Worm (Caenorhabditis elegans) whole organism, late embryonic: ENCODE measurements around the gene nlp-58.
A peak's percentile ranks its signal among the peaks of the same experiment; 100 is the strongest.

Source experiments
- C38D4.7 ChIP-seq: fragments of 200-800 bp; sonication (Bioruptor generic); optimal IDR thresholded peaks from 2 replicates; lab custom pipeline; 2018; ENCODE audit warnings: mild to moderate bottlenecking, missing genetic modification characterization, moderate library complexity, missing compliant biosample characterization
- K02D7.2 ChIP-seq: sonication (generic microtip); optimal IDR thresholded peaks from 2 replicates; lab custom pipeline; 2017; ENCODE audit warnings: mild to moderate bottlenecking, missing genetic modification characterization, missing compliant biosample characterization
- K09A11.1 ChIP-seq: sonication (generic microtip); optimal IDR thresholded peaks from 2 replicates; lab custom pipeline; 2017; ENCODE audit warnings: antibody characterized with exemption, mild to moderate bottlenecking, missing genetic modification characterization, missing compliant biosample characterization; ENCODE audit not compliant: insufficient read depth
- T23F11.4 ChIP-seq: fragments of 200-800 bp; sonication (Bioruptor generic); optimal IDR thresholded peaks from 2 replicates; lab custom pipeline; 2018; ENCODE audit warnings: mild to moderate bottlenecking, missing genetic modification characterization, missing compliant biosample characterization
- ceh-14 ChIP-seq: sonication (generic microtip); optimal IDR thresholded peaks from 2 replicates; lab custom pipeline; 2016; ENCODE audit warnings: missing genotype, missing genetic modification characterization, missing compliant biosample characterization
- ceh-18 ChIP-seq: sonication (generic microtip); optimal IDR thresholded peaks from 2 replicates; lab custom pipeline; 2016; ENCODE audit warnings: missing genetic modification characterization, missing compliant biosample characterization
- ceh-19 ChIP-seq: fragments of 200-800 bp; sonication (Bioruptor generic); optimal IDR thresholded peaks from 2 replicates; lab custom pipeline; 2018; ENCODE audit warnings: mild to moderate bottlenecking, missing genetic modification characterization, missing compliant biosample characterization
- ceh-2 ChIP-seq: sonication (generic microtip); optimal IDR thresholded peaks from 2 replicates; lab custom pipeline; 2016; ENCODE audit warnings: missing genotype, missing genetic modification characterization, missing compliant biosample characterization
- ceh-22 ChIP-seq: sonication (generic microtip); optimal IDR thresholded peaks from 2 replicates; lab custom pipeline; 2017; ENCODE audit warnings: missing biosample characterization, missing genetic modification characterization
- ceh-24 ChIP-seq: sonication (generic microtip); optimal IDR thresholded peaks from 2 replicates; lab custom pipeline; 2016; ENCODE audit warnings: mild to moderate bottlenecking, missing genetic modification characterization, missing compliant biosample characterization
- ceh-31 ChIP-seq: sonication (generic microtip); optimal IDR thresholded peaks from 2 replicates; lab custom pipeline; 2016; ENCODE audit warnings: missing genetic modification characterization, missing compliant biosample characterization
- ceh-34 ChIP-seq: sonication (generic microtip); optimal IDR thresholded peaks from 2 replicates; lab custom pipeline; 2016; ENCODE audit warnings: mild to moderate bottlenecking, missing genetic modification characterization, missing compliant biosample characterization
- ceh-48 ChIP-seq: sonication (generic microtip); optimal IDR thresholded peaks from 2 replicates; lab custom pipeline; 2016; ENCODE audit warnings: missing genetic modification characterization, inconsistent platforms, missing compliant biosample characterization
- che-1 ChIP-seq: sonication (generic microtip); optimal IDR thresholded peaks from 2 replicates; lab custom pipeline; 2016; ENCODE audit warnings: mild to moderate bottlenecking, missing genetic modification characterization, missing compliant biosample characterization
- dmd-4 ChIP-seq: sonication (generic microtip); optimal IDR thresholded peaks from 2 replicates; lab custom pipeline; 2016; ENCODE audit warnings: borderline replicate concordance, missing genetic modification characterization, missing compliant biosample characterization
- dve-1 ChIP-seq: sonication (generic microtip); optimal IDR thresholded peaks from 2 replicates; lab custom pipeline; 2017; ENCODE audit warnings: antibody characterized with exemption, mild to moderate bottlenecking, missing genetic modification characterization, missing compliant biosample characterization
- elt-2 ChIP-seq: sonication (generic microtip); optimal IDR thresholded peaks from 2 replicates; lab custom pipeline; 2016; ENCODE audit warnings: missing genetic modification reagents, missing genetic modification characterization, missing compliant biosample characterization
- gmeb-2 ChIP-seq: sonication (generic microtip); optimal IDR thresholded peaks from 2 replicates; lab custom pipeline; 2016; ENCODE audit warnings: missing genetic modification characterization, inconsistent platforms, missing compliant biosample characterization
- hlh-15 ChIP-seq: sonication (generic microtip); optimal IDR thresholded peaks from 2 replicates; lab custom pipeline; 2016; ENCODE audit warnings: missing genetic modification characterization, missing compliant biosample characterization
- hlh-30 ChIP-seq: sonication (generic microtip); optimal IDR thresholded peaks from 2 replicates; lab custom pipeline; 2017; ENCODE audit warnings: antibody characterized with exemption, missing genetic modification characterization, missing compliant biosample characterization; ENCODE audit not compliant: insufficient read depth
- hlh-6 ChIP-seq: sonication (generic microtip); optimal IDR thresholded peaks from 2 replicates; lab custom pipeline; 2016; ENCODE audit warnings: missing genotype, missing genetic modification characterization, missing compliant biosample characterization
- lin-11 ChIP-seq: fragments of 200-800 bp; sonication (Bioruptor generic); optimal IDR thresholded peaks from 2 replicates; lab custom pipeline; 2018; ENCODE audit warnings: mild to moderate bottlenecking, missing genetic modification characterization, missing compliant biosample characterization
- mec-3 ChIP-seq: sonication (generic microtip); optimal IDR thresholded peaks from 2 replicates; lab custom pipeline; 2016; ENCODE audit warnings: borderline replicate concordance, missing genetic modification characterization, missing compliant biosample characterization
- nfya-1 ChIP-seq: sonication (generic microtip); optimal IDR thresholded peaks from 2 replicates; lab custom pipeline; 2017; ENCODE audit warnings: missing genetic modification characterization, mild to moderate bottlenecking, missing compliant biosample characterization, antibody characterized with exemption, moderate library complexity
- nhr-11 ChIP-seq: fragments of 150-350 bp; optimal IDR thresholded peaks from 2 replicates; lab custom pipeline; 2014; ENCODE audit warnings: missing biosample characterization, missing genetic modification characterization
- odd-2 ChIP-seq: sonication (generic microtip); optimal IDR thresholded peaks from 2 replicates; lab custom pipeline; 2017; ENCODE audit warnings: antibody characterized with exemption, mild to moderate bottlenecking, missing genetic modification characterization, missing compliant biosample characterization
- pat-9 ChIP-seq: fragments of 200-800 bp; sonication (Bioruptor generic); optimal IDR thresholded peaks from 2 replicates; lab custom pipeline; 2018; ENCODE audit warnings: mild to moderate bottlenecking, missing genetic modification characterization, moderate library complexity, missing compliant biosample characterization
- ref-2 ChIP-seq: sonication (generic microtip); optimal IDR thresholded peaks from 2 replicates; lab custom pipeline; 2016; ENCODE audit warnings: missing genetic modification characterization, missing compliant biosample characterization
- rnt-1 ChIP-seq: sonication (generic microtip); optimal IDR thresholded peaks from 2 replicates; lab custom pipeline; 2016; ENCODE audit warnings: missing genetic modification characterization, missing compliant biosample characterization
- sox-4 ChIP-seq: sonication (generic microtip); optimal IDR thresholded peaks from 2 replicates; lab custom pipeline; 2017; ENCODE audit warnings: mild to moderate bottlenecking, missing genetic modification characterization, inconsistent platforms, missing compliant biosample characterization
- tbx-2 ChIP-seq: sonication (generic microtip); optimal IDR thresholded peaks from 2 replicates; lab custom pipeline; 2016; ENCODE audit warnings: missing genetic modification characterization, missing compliant biosample characterization
- unc-42 ChIP-seq: sonication (generic microtip); optimal IDR thresholded peaks from 2 replicates; lab custom pipeline; 2016; ENCODE audit warnings: missing genotype, missing genetic modification characterization, missing compliant biosample characterization
- unc-55 ChIP-seq: sonication (generic microtip); optimal IDR thresholded peaks from 2 replicates; lab custom pipeline; 2017; ENCODE audit warnings: missing biosample characterization, missing genetic modification reagents, missing genetic modification characterization
- zip-5 ChIP-seq: sonication (generic microtip); optimal IDR thresholded peaks from 2 replicates; lab custom pipeline; 2016; ENCODE audit warnings: missing genetic modification characterization, missing compliant biosample characterization

The nlp-58 gene

ce11 chrV:9943039-9943438 lies 5.7 kb downstream of the nlp-58 start, which contains the start of gene fipr-12:
TSS of gene fipr-12 (plus strand) at chrV:9943339.
- no peak for TF ChIP-seq ceh-48 (tag; lab: Kevin White, UChicago)
- no peak for TF ChIP-seq hlh-6 (tag; lab: Kevin White, UChicago)
- TF ChIP-seq unc-55 (GFP tag; lab: Kevin White, UChicago): no peak
- no peak for TF ChIP-seq ceh-2 (tag; lab: Kevin White, UChicago)
- no peak for TF ChIP-seq nfya-1 (tag; lab: Kevin White, UChicago)
- TF ChIP-seq ceh-18 (tag; lab: Kevin White, UChicago): no peak
- no peak for TF ChIP-seq che-1 (tag; lab: Kevin White, UChicago)
- TF ChIP-seq C38D4.7 (GFP tag; lab: Kevin White, UChicago): no peak
- TF ChIP-seq ceh-14: no peak
- TF ChIP-seq mec-3 (tag; lab: Kevin White, UChicago): no peak
- no peak for TF ChIP-seq ceh-24 (tag; lab: Kevin White, UChicago)
- no peak for TF ChIP-seq nhr-11
- no peak for TF ChIP-seq hlh-15 (tag; lab: Kevin White, UChicago)
- no peak for TF ChIP-seq ref-2 (tag; lab: Kevin White, UChicago)
- no peak for TF ChIP-seq ceh-31
- TF ChIP-seq K09A11.1 (tag; lab: Kevin White, UChicago): no peak
- no peak for TF ChIP-seq dve-1 (tag; lab: Kevin White, UChicago)
- no peak for TF ChIP-seq odd-2 (tag; lab: Kevin White, UChicago)
- TF ChIP-seq gmeb-2: no peak
- TF ChIP-seq rnt-1: no peak

- TF ChIP-seq sox-4 (tag; lab: Kevin White, UChicago) (no peak), hlh-15 (tag; lab: Kevin White, UChicago) (no peak), ceh-22 (tag; lab: Kevin White, UChicago) (no peak), pat-9 (tag; lab: Kevin White, UChicago) (no peak), ceh-19 (GFP tag; lab: Kevin White, UChicago) (no peak), K09A11.1 (tag; lab: Kevin White, UChicago) (no peak), hlh-6 (tag; lab: Kevin White, UChicago) (no peak), tbx-2 (tag; lab: Kevin White, UChicago) (no peak), mec-3 (tag; lab: Kevin White, UChicago) (no peak), dmd-4 (tag; lab: Kevin White, UChicago) (no peak), zip-5 (tag; lab: Kevin White, UChicago) (no peak), T23F11.4 (GFP tag; lab: Kevin White, UChicago) (no peak), ceh-48 (tag; lab: Kevin White, UChicago) (no peak), nhr-11 (no peak), ceh-31 (no peak)
Observed at ce11 chrV:9937435-9937834, 11.3 kb downstream of the nlp-58 start, which contains the start of gene srj-33. TSS of gene srj-33 (minus strand) at chrV:9937535.

- peak; percentile 65 for TF ChIP-seq ceh-34 (tag; lab: Kevin White, UChicago)
- TF ChIP-seq ceh-31: peak; percentile 4
- TF ChIP-seq tbx-2 (tag; lab: Kevin White, UChicago): peak; percentile 38
- no peak for TF ChIP-seq nhr-11
- no peak for TF ChIP-seq K02D7.2 (tag; lab: Kevin White, UChicago)
- TF ChIP-seq nfya-1 (tag; lab: Kevin White, UChicago): peak; percentile 43
- peak; percentile 20 for TF ChIP-seq elt-2 (tag; lab: Kevin White, UChicago)
- TF ChIP-seq K09A11.1 (tag; lab: Kevin White, UChicago): peak; percentile 49
Observed at ce11 chrV:9930612-9931065, 18.1 kb downstream of the nlp-58 start, which contains the start of the genes rmh-2 and suds-3. TSS of gene rmh-2 (minus strand) at chrV:9930775. TSS of gene suds-3 (plus strand) at chrV:9931015.

- TF ChIP-seq lin-11 (no peak), unc-42 (tag; lab: Kevin White, UChicago) (no peak), hlh-30 (tag; lab: Kevin White, UChicago) (peak; percentile 19)
Observed at ce11 chrV:9927954-9928353, 20.8 kb downstream of the nlp-58 start.
